Worm (Caenorhabditis elegans): ENCODE data around the gene cisd-3.1.
A peak's percentile ranks its signal among the peaks of the same experiment; 100 is the strongest.

Gene cisd-3.1

ce11 chrIII:4525998-4526397 lies 16.7 kb upstream of the cisd-3.1 start:
- TF ChIP-seq nhr-237 (tag; optimal IDR thresholded peaks at IDR 0.05), result no peak
- no peak for TF ChIP-seq tbx-2 (tag; optimal IDR thresholded peaks at IDR 0.05)
- TF ChIP-seq nhr-11 (tag; optimal IDR thresholded peaks at IDR 0.05), result no peak
- TF ChIP-seq daf-12 (tag; optimal IDR thresholded peaks at IDR 0.05), result no peak
- TF ChIP-seq nfya-1 (tag; optimal IDR thresholded peaks at IDR 0.05; ENCODE audit: insufficient read depth), result no peak
- no peak for TF ChIP-seq nhr-28 (tag; optimal IDR thresholded peaks at IDR 0.05)
- TF ChIP-seq R02D3.7 (tag; optimal IDR thresholded peaks at IDR 0.05), result no peak
- TF ChIP-seq jun-1 (tag; optimal IDR thresholded peaks at IDR 0.05), result no peak
- TF ChIP-seq nhr-23 (tag; optimal IDR thresholded peaks at IDR 0.05), result no peak
- no peak for TF ChIP-seq nhr-76 (tag; optimal IDR thresholded peaks at IDR 0.05)
- TF ChIP-seq mdl-1 (tag; optimal IDR thresholded peaks at IDR 0.05), result no peak
- TF ChIP-seq elt-2 (tag; optimal IDR thresholded peaks at IDR 0.05), result no peak
- no peak for TF ChIP-seq ceh-28 (tag; optimal IDR thresholded peaks at IDR 0.05)
- no peak for TF ChIP-seq unc-39 (tag; optimal IDR thresholded peaks at IDR 0.05)

ce11 chrIII:4530968-4531367 lies 11.7 kb upstream of the cisd-3.1 start:
- TF ChIP-seq fkh-2 (tag; optimal IDR thresholded peaks at IDR 0.05) (no peak), sea-2 (GFP tag; optimal IDR thresholded peaks at IDR 0.05) (no peak), unc-39 (tag; optimal IDR thresholded peaks at IDR 0.05) (no peak), ceh-82 (tag; optimal IDR thresholded peaks at IDR 0.05) (no peak), elt-2 (tag; optimal IDR thresholded peaks at IDR 0.05) (no peak), ceh-16 (tag; optimal IDR thresholded peaks at IDR 0.05) (no peak), egl-5 (tag; optimal IDR thresholded peaks at IDR 0.05) (no peak), nhr-237 (tag; optimal IDR thresholded peaks at IDR 0.05) (no peak), elt-1 (tag; optimal IDR thresholded peaks at IDR 0.05) (no peak), lin-39 (tag; optimal IDR thresholded peaks at IDR 0.05) (no peak), ZK546.5 (tag; optimal IDR thresholded peaks at IDR 0.05) (no peak), mdl-1 (tag; optimal IDR thresholded peaks at IDR 0.05) (no peak), unc-62 (GFP tag; optimal IDR thresholded peaks at IDR 0.05) (no peak), eor-1 (tag; optimal IDR thresholded peaks at IDR 0.05) (no peak), lin-15B (tag; optimal IDR thresholded peaks at IDR 0.05) (no peak), nhr-77 (tag; optimal IDR thresholded peaks at IDR 0.05) (no peak), mml-1 (tag; optimal IDR thresholded peaks at IDR 0.05) (no peak)

ce11 chrIII:4540604-4541003 lies 2.1 kb upstream of the cisd-3.1 start, which contains the start of gene ugt-62:
ugt-62 (minus strand) TSS chrIII:4540623.
- TF ChIP-seq pqm-1 (tag; optimal IDR thresholded peaks at IDR 0.05), result peak; percentile 75
- peak; percentile 92 for TF ChIP-seq elt-2 (tag; optimal IDR thresholded peaks at IDR 0.05)
- TF ChIP-seq ceh-82 (tag; optimal IDR thresholded peaks at IDR 0.05), result no peak

ce11 chrIII:4544959-4545358 lies 2.3 kb downstream of the cisd-3.1 start, which contains the start of gene M88.3:
M88.3 (minus strand) TSS chrIII:4545059.
- TF ChIP-seq pqm-1 (tag; optimal IDR thresholded peaks at IDR 0.05), result no peak
- TF ChIP-seq ztf-4 (tag; optimal IDR thresholded peaks at IDR 0.05), result no peak
- no peak for TF ChIP-seq snpc-4 (tag; optimal IDR thresholded peaks at IDR 0.05)
- no peak for TF ChIP-seq skn-1 (tag; optimal IDR thresholded peaks at IDR 0.05)
- TF ChIP-seq lin-15B (tag; optimal IDR thresholded peaks at IDR 0.05), result no peak
- TF ChIP-seq elt-3 (tag; optimal IDR thresholded peaks at IDR 0.05), result no peak
- no peak for TF ChIP-seq unc-62 (GFP tag; optimal IDR thresholded peaks at IDR 0.05)
- TF ChIP-seq elt-1 (tag; optimal IDR thresholded peaks at IDR 0.05), result no peak

ce11 chrIII:4548739-4549138 lies 6.1 kb downstream of the cisd-3.1 start, which contains the start of gene M88.4:
M88.4 (plus strand) TSS chrIII:4549039.
- TF ChIP-seq ceh-9 (tag; optimal IDR thresholded peaks at IDR 0.05) (no peak), nhr-43 (tag; optimal IDR thresholded peaks at IDR 0.05; ENCODE audit: poor library complexity, severe bottlenecking) (no peak), ama-1 (optimal IDR thresholded peaks at IDR 0.05) (no peak)

Data from whole organism, L3 larva.